Fruit fly (Drosophila melanogaster) whole organism, embryonic: Measurements from ENCODE around the gene SP1173.

Experiments
- Asciz ChIP-seq: fragments of 200-800 bp; sonication (Bioruptor generic); optimal IDR thresholded peaks from 2 replicates; lab custom pipeline; 2017; ENCODE audit warnings: missing biosample characterization, mild to moderate bottlenecking, missing genetic modification characterization, missing genetic modification reagents
- Bgb ChIP-seq: fragments of 200-800 bp; sonication (Bioruptor generic); IDR thresholded peaks from 2 replicates; pipeline ENCODE4 v1.3.6; 2022; ENCODE audit warnings: missing biosample characterization, missing genetic modification characterization; ENCODE audit not compliant: partially characterized antibody
- CG10565 ChIP-seq: fragments of 200-800 bp; sonication (Bioruptor generic); optimal IDR thresholded peaks from 3 replicates; lab custom pipeline; 2016; ENCODE audit warnings: missing biosample characterization, mild to moderate bottlenecking, missing genetic modification characterization
- CG11504 ChIP-seq: fragments of 200-800 bp; sonication (Bioruptor generic); optimal IDR thresholded peaks from 3 replicates; lab custom pipeline; 2019; ENCODE audit warnings: missing biosample characterization, mild to moderate bottlenecking, missing genetic modification characterization, moderate library complexity
- CG12769 ChIP-seq: fragments of 200-800 bp; sonication (Bioruptor generic); optimal IDR thresholded peaks from 2 replicates; lab custom pipeline; 2019; ENCODE audit warnings: missing biosample characterization, mild to moderate bottlenecking, missing genetic modification characterization, moderate library complexity
- CG14050 ChIP-seq: fragments of 200-800 bp; sonication (Bioruptor generic); IDR thresholded peaks from 3 replicates; pipeline ENCODE4 v1.3.6; 2022; ENCODE audit warnings: missing biosample characterization, missing genetic modification characterization
- CG15269 ChIP-seq: fragments of 200-800 bp; sonication (Bioruptor generic); optimal IDR thresholded peaks from 2 replicates; lab custom pipeline; 2018; ENCODE audit warnings: missing biosample characterization, mild to moderate bottlenecking, missing genetic modification characterization, moderate library complexity
- CG15479 ChIP-seq: fragments of 200-800 bp; sonication (Bioruptor generic); optimal IDR thresholded peaks from 3 replicates; lab custom pipeline; 2019; ENCODE audit warnings: missing biosample characterization, mild to moderate bottlenecking, missing genetic modification characterization, moderate library complexity
- CG1603 ChIP-seq: fragments of 200-800 bp; sonication (Bioruptor generic); optimal IDR thresholded peaks from 2 replicates; lab custom pipeline; 2019; ENCODE audit warnings: missing biosample characterization, mild to moderate bottlenecking, missing genetic modification characterization, moderate library complexity
- CG1647 ChIP-seq: fragments of 200-800 bp; sonication (Bioruptor generic); optimal IDR thresholded peaks from 3 replicates; lab custom pipeline; 2016; ENCODE audit warnings: missing biosample characterization, missing genetic modification characterization
- CG16863 ChIP-seq: fragments of 200-800 bp; sonication (Bioruptor generic); optimal IDR thresholded peaks from 3 replicates; lab custom pipeline; 2016; ENCODE audit warnings: missing biosample characterization, missing genetic modification characterization
- CG2678 ChIP-seq: fragments of 200-800 bp; sonication (Bioruptor generic); optimal IDR thresholded peaks from 3 replicates; lab custom pipeline; 2019; ENCODE audit warnings: missing biosample characterization, mild to moderate bottlenecking, missing genetic modification characterization, moderate library complexity
- CG6654 ChIP-seq: fragments of 200-800 bp; sonication (Bioruptor generic); optimal IDR thresholded peaks from 2 replicates; lab custom pipeline; 2017; ENCODE audit warnings: missing biosample characterization, mild to moderate bottlenecking, missing genetic modification characterization
- CG6765 ChIP-seq: fragments of 200-800 bp; sonication (Bioruptor generic); optimal IDR thresholded peaks from 3 replicates; lab custom pipeline; 2017; ENCODE audit warnings: missing biosample characterization, mild to moderate bottlenecking, missing genetic modification characterization
- CG7372 ChIP-seq: fragments of 200-800 bp; sonication (Bioruptor generic); IDR thresholded peaks from 2 replicates; pipeline ENCODE4 v1.3.6; 2022; ENCODE audit warnings: missing biosample characterization, missing genetic modification characterization
- CG7987 ChIP-seq: fragments of 200-800 bp; sonication (Bioruptor generic); optimal IDR thresholded peaks from 2 replicates; lab custom pipeline; 2018; ENCODE audit warnings: missing biosample characterization, mild to moderate bottlenecking, missing genetic modification characterization, moderate library complexity
- CG8478 ChIP-seq: fragments of >200 bp; optimal IDR thresholded peaks from 2 replicates; lab custom pipeline; 2018
- CG9876 ChIP-seq: fragments of 200-800 bp; sonication (Bioruptor generic); optimal IDR thresholded peaks from 2 replicates; lab custom pipeline; 2016; ENCODE audit warnings: missing biosample characterization, missing genetic modification characterization
- CG9932 ChIP-seq: fragments of 200-800 bp; sonication (Bioruptor generic); IDR thresholded peaks from 2 replicates; pipeline ENCODE4 v1.3.6; 2022; ENCODE audit warnings: missing biosample characterization, missing genetic modification characterization
- Dfd ChIP-seq, 2 experiments: fragments of >200 bp; optimal IDR thresholded peaks; 2 replicates each; lab custom pipeline; 2017; ENCODE audit warnings: missing biosample characterization in 2 of 2, missing genetic modification characterization in 2 of 2
- Fer2 ChIP-seq: fragments of 200-800 bp; sonication (Bioruptor generic); optimal IDR thresholded peaks from 2 replicates; lab custom pipeline; 2018; ENCODE audit warnings: missing biosample characterization, mild to moderate bottlenecking, missing genetic modification characterization, moderate library complexity
- Gug ChIP-seq: fragments of 200-800 bp; sonication (Bioruptor generic); IDR thresholded peaks from 4 replicates; pipeline ENCODE4 v1.3.6; 2022; ENCODE audit warnings: missing biosample characterization, missing genetic modification characterization
- HLH3B ChIP-seq: fragments of 200-800 bp; sonication (Bioruptor generic); IDR thresholded peaks from 2 replicates; pipeline ENCODE4 v1.3.6; 2022; ENCODE audit warnings: missing biosample characterization, missing genetic modification characterization
- Kr ChIP-seq: fragments of 200-800 bp; sonication (Bioruptor generic); optimal IDR thresholded peaks from 2 replicates; lab custom pipeline; 2017; ENCODE audit warnings: missing biosample characterization, mild to moderate bottlenecking, missing genetic modification characterization
- Mes4 ChIP-seq: fragments of 200-800 bp; sonication (Bioruptor generic); optimal IDR thresholded peaks from 2 replicates; lab custom pipeline; 2016; ENCODE audit warnings: missing biosample characterization, missing genetic modification characterization
- Ptx1 ChIP-seq: fragments of 200-800 bp; sonication (Bioruptor generic); IDR thresholded peaks from 2 replicates; pipeline ENCODE4 v1.3.6; 2022; ENCODE audit warnings: missing biosample characterization, missing genetic modification characterization
- Rfx ChIP-seq: fragments of 200-800 bp; sonication (Bioruptor generic); IDR thresholded peaks from 2 replicates; pipeline ENCODE4 v1.3.6; 2022; ENCODE audit warnings: missing biosample characterization, missing genetic modification characterization
- al ChIP-seq: fragments of 200-800 bp; sonication (Bioruptor generic); IDR thresholded peaks from 2 replicates; pipeline ENCODE4 v1.3.6; 2022; ENCODE audit warnings: missing biosample characterization, missing genetic modification characterization
- ase ChIP-seq: fragments of 200-800 bp; sonication (Bioruptor generic); IDR thresholded peaks from 3 replicates; pipeline ENCODE4 v1.3.6; 2022; ENCODE audit warnings: missing biosample characterization, missing genetic modification characterization
- chn ChIP-seq: fragments of 200-800 bp; sonication (Bioruptor generic); optimal IDR thresholded peaks from 2 replicates; lab custom pipeline; 2016; ENCODE audit warnings: missing biosample characterization, missing genetic modification characterization
- cwo ChIP-seq: fragments of 200-800 bp; sonication (Bioruptor generic); optimal IDR thresholded peaks from 3 replicates; lab custom pipeline; 2017; ENCODE audit warnings: missing biosample characterization, missing genetic modification characterization, mild to moderate bottlenecking, moderate library complexity, missing genetic modification reagents
- danr ChIP-seq: fragments of 200-800 bp; sonication (Bioruptor generic); IDR thresholded peaks from 2 replicates; pipeline ENCODE4 v1.3.6; 2022; ENCODE audit warnings: missing biosample characterization, missing genetic modification characterization
- dmrt11E ChIP-seq: fragments of 200-800 bp; sonication (Bioruptor generic); optimal IDR thresholded peaks from 3 replicates; lab custom pipeline; 2018; ENCODE audit warnings: missing biosample characterization, mild to moderate bottlenecking, missing genetic modification characterization, moderate library complexity
- dmrt99B ChIP-seq: fragments of 200-800 bp; sonication (Bioruptor generic); optimal IDR thresholded peaks from 2 replicates; lab custom pipeline; 2018; ENCODE audit warnings: missing biosample characterization, mild to moderate bottlenecking, missing genetic modification characterization, moderate library complexity
- en ChIP-seq: fragments of 200-800 bp; sonication (Bioruptor generic); optimal IDR thresholded peaks from 2 replicates; lab custom pipeline; 2016; ENCODE audit warnings: missing biosample characterization, missing genetic modification characterization
- ftz-f1 ChIP-seq: fragments of 200-800 bp; sonication (Bioruptor generic); optimal IDR thresholded peaks from 2 replicates; lab custom pipeline; 2016; ENCODE audit warnings: missing biosample characterization, missing genetic modification characterization
- gem ChIP-seq: fragments of 200-800 bp; sonication (Bioruptor generic); optimal IDR thresholded peaks from 2 replicates; lab custom pipeline; 2019; ENCODE audit warnings: missing biosample characterization, mild to moderate bottlenecking, missing genetic modification characterization, moderate library complexity
- grau ChIP-seq: fragments of 200-800 bp; optimal IDR thresholded peaks from 3 replicates; lab custom pipeline; 2019; ENCODE audit warnings: missing biosample characterization, mild to moderate bottlenecking, missing genetic modification characterization, moderate library complexity
- gt ChIP-seq: fragments of 200-800 bp; sonication (Bioruptor generic); IDR thresholded peaks from 2 replicates; pipeline ENCODE4 v1.3.6; 2022; ENCODE audit warnings: missing biosample characterization, missing genetic modification characterization
- jumu ChIP-seq: fragments of 200-800 bp; sonication (Bioruptor generic); optimal IDR thresholded peaks from 3 replicates; lab custom pipeline; 2016; ENCODE audit warnings: missing biosample characterization, missing genetic modification characterization
- knrl ChIP-seq: fragments of 200-800 bp; sonication (Bioruptor generic); IDR thresholded peaks from 3 replicates; pipeline ENCODE4 v1.3.6; 2022; ENCODE audit warnings: missing biosample characterization, missing genetic modification characterization; ENCODE audit not compliant: partially characterized antibody
- lola ChIP-seq, 3 experiments: fragments of >200 bp in 2 of 3; fragments of 200-800 bp in 1 of 3; sonication (Bioruptor generic) in 1 of 3; optimal IDR thresholded peaks; 2 replicates each; lab custom pipeline; 2017 to 2019; ENCODE audit warnings: missing biosample characterization in 3 of 3, missing genetic modification characterization in 3 of 3, mild to moderate bottlenecking in 1 of 3, moderate library complexity in 1 of 3
- peb ChIP-seq: fragments of 200-800 bp; sonication (Bioruptor generic); IDR thresholded peaks from 2 replicates; pipeline ENCODE4 v1.3.6; 2022; ENCODE audit warnings: missing biosample characterization, missing genetic modification characterization
- shn ChIP-seq: fragments of 200-800 bp; sonication (Bioruptor generic); optimal IDR thresholded peaks from 3 replicates; lab custom pipeline; 2016; ENCODE audit warnings: missing biosample characterization, missing genetic modification characterization
- slbo ChIP-seq: fragments of 200-800 bp; sonication (Bioruptor generic); IDR thresholded peaks from 2 replicates; pipeline ENCODE4 v1.3.6; 2022; ENCODE audit warnings: missing biosample characterization, missing genetic modification characterization
- slp2 ChIP-seq: fragments of 200-800 bp; sonication (Bioruptor generic); optimal IDR thresholded peaks from 2 replicates; lab custom pipeline; 2016; ENCODE audit warnings: missing biosample characterization, missing genetic modification characterization
- stc ChIP-seq: fragments of 200-800 bp; sonication (Bioruptor generic); IDR thresholded peaks from 2 replicates; pipeline ENCODE4 v1.3.6; 2022; ENCODE audit warnings: missing biosample characterization, missing genetic modification characterization
- toy ChIP-seq: fragments of 200-800 bp; sonication (Bioruptor generic); IDR thresholded peaks from 2 replicates; pipeline ENCODE4 v1.3.6; 2022; ENCODE audit warnings: missing biosample characterization, missing genetic modification characterization
- unpg ChIP-seq: fragments of 200-800 bp; sonication (Bioruptor generic); optimal IDR thresholded peaks from 3 replicates; lab custom pipeline; 2018; ENCODE audit warnings: missing biosample characterization, mild to moderate bottlenecking, missing genetic modification characterization, moderate library complexity

Gene SP1173

dm6 chr3L:6706723-6707591 is 3.6 kb upstream of the SP1173 start (continued):
- TF ChIP-seq al (GFP tag; lab: Robert Waterston, UW) = 0 out of 2 replicates have a peak, but pooled peaks have one; percentile 20
- TF ChIP-seq lola (GFP tag; optimal IDR thresholded peaks at IDR 0.05; lab: Kevin White, UChicago) = no peak
- TF ChIP-seq peb (GFP tag; lab: Robert Waterston, UW) = no peak
- no peak for TF ChIP-seq slp2 (GFP tag; lab: Kevin White, UChicago)
- TF ChIP-seq slbo (GFP tag; lab: Robert Waterston, UW) = no peak
- TF ChIP-seq gem (tag; lab: Kevin White, UChicago) = peak; percentile 48
- TF ChIP-seq jumu (GFP tag; lab: Kevin White, UChicago) = no peak
- TF ChIP-seq gt = no peak
- TF ChIP-seq CG16863 (GFP tag; lab: Kevin White, UChicago) = no peak
- TF ChIP-seq CG9876 (GFP tag; lab: Kevin White, UChicago) = no peak
- no peak for TF ChIP-seq CG6654 (GFP tag; lab: Kevin White, UChicago)
- no peak for TF ChIP-seq unpg (GFP tag; lab: Kevin White, UChicago)
- no peak for TF ChIP-seq Bgb (GFP tag; lab: Robert Waterston, UW)
- peak; percentile 51 for TF ChIP-seq CG11504 (tag; lab: Kevin White, UChicago)
- peak; percentile 26; the same call in 1 of the 2 replicates for TF ChIP-seq Ptx1 (GFP tag; lab: Robert Waterston, UW)
- TF ChIP-seq Gug (GFP tag; lab: Robert Waterston, UW) = 0 out of 4 replicates have a peak, but pooled peaks have one; percentile 22
- TF ChIP-seq CG10565 (GFP tag; lab: Kevin White, UChicago) = no peak
- TF ChIP-seq CG15479 (GFP tag; lab: Kevin White, UChicago) = no peak
- no peak for TF ChIP-seq Mes4 (GFP tag; lab: Kevin White, UChicago)
- TF ChIP-seq Asciz (GFP tag; lab: Kevin White, UChicago) = peak; percentile 16
- TF ChIP-seq knrl (GFP tag; lab: Robert Waterston, UW) = no peak
- no peak for TF ChIP-seq CG1647 (GFP tag; lab: Kevin White, UChicago)
- no peak for TF ChIP-seq dmrt11E (tag; lab: Kevin White, UChicago)
- TF ChIP-seq Kr (GFP tag; lab: Kevin White, UChicago) = no peak
- TF ChIP-seq chn (GFP tag; lab: Kevin White, UChicago) = no peak
- TF ChIP-seq danr (GFP tag; lab: Robert Waterston, UW) = 0 out of 2 replicates have a peak, but pooled peaks have one; percentile 41
- no peak for TF ChIP-seq CG1603 (tag; lab: Kevin White, UChicago)
- TF ChIP-seq CG7987 = no peak
- no peak for TF ChIP-seq shn (GFP tag; lab: Kevin White, UChicago)
- no peak for TF ChIP-seq HLH3B
- peak; percentile 36 for TF ChIP-seq dmrt99B (tag; lab: Kevin White, UChicago)
- no peak for TF ChIP-seq ase (GFP tag; lab: Robert Waterston, UW)
- TF ChIP-seq Dfd (GFP tag; optimal IDR thresholded peaks at IDR 0.05; lab: Kevin White, UChicago) = no peak
- TF ChIP-seq Rfx (GFP tag; lab: Robert Waterston, UW) = peak; percentile 46
- peak; percentile 71 for TF ChIP-seq CG12769 (tag; lab: Kevin White, UChicago)
- TF ChIP-seq CG15269 (tag; lab: Kevin White, UChicago) = peak; percentile 35
- TF ChIP-seq CG7372 = no peak
- TF ChIP-seq en = no peak
- TF ChIP-seq CG6765 (GFP tag; lab: Kevin White, UChicago) = peak; percentile 22
- peak; percentile 34 for TF ChIP-seq grau
- peak; percentile 81 for TF ChIP-seq ftz-f1
- peak; percentile 52; the same call in 1 of the 2 replicates for TF ChIP-seq CG9932 (GFP tag; lab: Robert Waterston, UW)
- TF ChIP-seq CG8478 = no peak
- TF ChIP-seq toy (GFP tag; lab: Robert Waterston, UW) = no peak
- no peak for TF ChIP-seq Fer2 (tag; lab: Kevin White, UChicago)
- TF ChIP-seq CG14050 = no peak
- TF ChIP-seq CG2678 (tag; lab: Kevin White, UChicago) = peak; percentile 48
- 0 out of 2 replicates have a peak, but pooled peaks have one; percentile 35 for TF ChIP-seq stc (GFP tag; lab: Robert Waterston, UW)
- peak; percentile 10 for TF ChIP-seq cwo
